Fruit fly (Drosophila melanogaster): ENCODE data around the gene Acer.

Acer gene

dm6 chr2L:8477971-8478370, 43.8 kb upstream of the Acer start (continued):
- no peak for TF ChIP-seq yki (optimal IDR thresholded peaks at IDR 0.05)
- no peak for TF ChIP-seq Bteb2 (GFP tag; optimal IDR thresholded peaks at IDR 0.05)
- peak; percentile 46 for TF ChIP-seq chn (GFP tag; optimal IDR thresholded peaks at IDR 0.05)
- TF ChIP-seq cas (GFP tag; IDR thresholded peaks at IDR 0.05), result no peak
- TF ChIP-seq trem (tag; optimal IDR thresholded peaks at IDR 0.05), result peak; percentile 12
- TF ChIP-seq Rx (GFP tag; IDR thresholded peaks at IDR 0.05), result no peak
- TF ChIP-seq CG4820 (GFP tag; optimal IDR thresholded peaks at IDR 0.05), result no peak
- TF ChIP-seq Myb (GFP tag; optimal IDR thresholded peaks at IDR 0.05), result peak; percentile 100
- no peak for TF ChIP-seq Blimp-1 (GFP tag; optimal IDR thresholded peaks at IDR 0.05)
- no peak for TF ChIP-seq CG12236 (GFP tag; optimal IDR thresholded peaks at IDR 0.05)
- no peak for TF ChIP-seq E2f1 (GFP tag; IDR thresholded peaks at IDR 0.05)
- TF ChIP-seq CG5953 (GFP tag; IDR thresholded peaks at IDR 0.05), result no peak
- TF ChIP-seq CG14014 (GFP tag; IDR thresholded peaks at IDR 0.05), result no peak
- TF ChIP-seq mam (GFP tag; optimal IDR thresholded peaks at IDR 0.05), result no peak
- TF ChIP-seq slbo (GFP tag; IDR thresholded peaks at IDR 0.05), result 0 out of 2 replicates have a peak, but pooled peaks have one; percentile 17
- no peak for TF ChIP-seq CG1529 (GFP tag; optimal IDR thresholded peaks at IDR 0.05)
- TF ChIP-seq Pdp1 (GFP tag; optimal IDR thresholded peaks at IDR 0.05), result peak in 1 of 2 experiments; percentile 54
- no peak for TF ChIP-seq Xbp1 (GFP tag; optimal IDR thresholded peaks at IDR 0.05)
- TF ChIP-seq luna (GFP tag; optimal IDR thresholded peaks at IDR 0.05), result no peak
- TF ChIP-seq CG13123 (GFP tag; optimal IDR thresholded peaks at IDR 0.05), result no peak
- no peak for TF ChIP-seq Spps (tag; optimal IDR thresholded peaks at IDR 0.05)
- TF ChIP-seq HHEX (GFP tag; optimal IDR thresholded peaks at IDR 0.05), result no peak
- TF ChIP-seq D19B (GFP tag; optimal IDR thresholded peaks at IDR 0.05), result no peak
- TF ChIP-seq insv (GFP tag; optimal IDR thresholded peaks at IDR 0.05), result no peak
- TF ChIP-seq ato (GFP tag; IDR thresholded peaks at IDR 0.05; ENCODE audit: partially characterized antibody), result 0 out of 2 replicates have a peak, but pooled peaks have one; percentile 29
- TF ChIP-seq nom (GFP tag; optimal IDR thresholded peaks at IDR 0.05), result no peak
- peak; percentile 5 for TF ChIP-seq CG7839 (tag; optimal IDR thresholded peaks at IDR 0.05)
- TF ChIP-seq nerfin-1 (tag; optimal IDR thresholded peaks at IDR 0.05), result no peak
- TF ChIP-seq Hsf (GFP tag; optimal IDR thresholded peaks at IDR 0.05), result no peak
- TF ChIP-seq CG8290 (GFP tag; optimal IDR thresholded peaks at IDR 0.05), result peak; percentile 82
- peak in 1 of 2 experiments; percentile 10 for TF ChIP-seq CG8290 (tag; optimal IDR thresholded peaks at IDR 0.05)
- TF ChIP-seq her (GFP tag; optimal IDR thresholded peaks at IDR 0.05), result no peak
- no peak for TF ChIP-seq cwo (GFP tag; optimal IDR thresholded peaks at IDR 0.05)
- no peak for TF ChIP-seq zfh1 (GFP tag; IDR thresholded peaks at IDR 0.05)
- peak; percentile 58 for TF ChIP-seq CG6791 (GFP tag; IDR thresholded peaks at IDR 0.05; ENCODE audit: partially characterized antibody)
- no peak for TF ChIP-seq sr (GFP tag; IDR thresholded peaks at IDR 0.05)
- TF ChIP-seq sob (GFP tag; IDR thresholded peaks at IDR 0.05), result no peak
- no peak for TF ChIP-seq Sin3A (optimal IDR thresholded peaks at IDR 0.05)
- no peak for TF ChIP-seq ci (GFP tag; IDR thresholded peaks at IDR 0.05)
- peak; percentile 68 for TF ChIP-seq Sox102F (GFP tag; optimal IDR thresholded peaks at IDR 0.05)
- no peak for TF ChIP-seq CG4707 (GFP tag; optimal IDR thresholded peaks at IDR 0.05)
- TF ChIP-seq CG43689 (GFP tag; IDR thresholded peaks at IDR 0.05), result no peak
- TF ChIP-seq Doc3 (GFP tag; IDR thresholded peaks at IDR 0.05; ENCODE audit: partially characterized antibody), result no peak
- TF ChIP-seq ind (GFP tag; optimal IDR thresholded peaks at IDR 0.05), result no peak
- no peak for TF ChIP-seq toy (GFP tag; IDR thresholded peaks at IDR 0.05)
- no peak for TF ChIP-seq CG10209 (GFP tag; optimal IDR thresholded peaks at IDR 0.05)
- TF ChIP-seq CG33213 (GFP tag; optimal IDR thresholded peaks at IDR 0.05), result peak; percentile 46
- no peak for TF ChIP-seq otp (GFP tag; IDR thresholded peaks at IDR 0.05)
- peak; percentile 90 for TF ChIP-seq Dp (GFP tag; optimal IDR thresholded peaks at IDR 0.05)
- no peak for TF ChIP-seq CG12769 (tag; optimal IDR thresholded peaks at IDR 0.05)
- TF ChIP-seq CG18011 (GFP tag; optimal IDR thresholded peaks at IDR 0.05), result no peak
- TF ChIP-seq br (optimal IDR thresholded peaks at IDR 0.05), result no peak
- TF ChIP-seq bowl (GFP tag; IDR thresholded peaks at IDR 0.05), result no peak
